Fruit fly (Drosophila melanogaster): ENCODE data around the gene cpo.

Gene cpo

dm6 chr3R:17949362-17950121 lies 29.9 kb downstream of the cpo start (continued):
- TF ChIP-seq Atf-2 (GFP tag; optimal IDR thresholded peaks at IDR 0.05) (no peak), pho (GFP tag; optimal IDR thresholded peaks at IDR 0.05) (no peak), slp2 (GFP tag; optimal IDR thresholded peaks at IDR 0.05) (peak; percentile 38), H15 (GFP tag; IDR thresholded peaks at IDR 0.05) (peak; percentile 69; the same call in 1 of the 3 replicates), CG2116 (GFP tag; optimal IDR thresholded peaks at IDR 0.05) (no peak), CG18476 (GFP tag; optimal IDR thresholded peaks at IDR 0.05) (peak; percentile 48), Hr3 (GFP tag; optimal IDR thresholded peaks at IDR 0.05) (peak; percentile 71), CG12744 (GFP tag; optimal IDR thresholded peaks at IDR 0.05) (no peak), jumu (GFP tag; optimal IDR thresholded peaks at IDR 0.05) (peak; percentile 58), CG7357 (GFP tag; IDR thresholded peaks at IDR 0.05) (peak; percentile 71), slou (GFP tag; optimal IDR thresholded peaks at IDR 0.05) (no peak), maf-S (GFP tag; optimal IDR thresholded peaks at IDR 0.05) (no peak), btn (GFP tag; optimal IDR thresholded peaks at IDR 0.05) (peak; percentile 31), sisA (GFP tag; IDR thresholded peaks at IDR 0.05) (peak; percentile 83), CG17385 (GFP tag; optimal IDR thresholded peaks at IDR 0.05) (peak; percentile 64), shn (GFP tag; optimal IDR thresholded peaks at IDR 0.05) (peak; percentile 13), gcm2 (GFP tag; optimal IDR thresholded peaks at IDR 0.05) (no peak), esg (GFP tag; conservative IDR thresholded peaks at IDR 0.05) (peak; percentile 75), Antp (GFP tag; optimal IDR thresholded peaks at IDR 0.05) (peak; percentile 50), fu2 (GFP tag; optimal IDR thresholded peaks at IDR 0.05) (no peak), exex (tag; optimal IDR thresholded peaks at IDR 0.05) (peak; percentile 51), Dbx (GFP tag; IDR thresholded peaks at IDR 0.05) (peak; percentile 49; the same call in 1 of the 3 replicates), schlank (tag; optimal IDR thresholded peaks at IDR 0.05) (no peak), hbn (GFP tag; IDR thresholded peaks at IDR 0.05; ENCODE audit: partially characterized antibody) (no peak), CG12071 (GFP tag; optimal IDR thresholded peaks at IDR 0.05) (no peak), CG2875 (GFP tag; optimal IDR thresholded peaks at IDR 0.05) (peak; percentile 61), CG17612 (GFP tag; IDR thresholded peaks at IDR 0.05) (no peak; the same call in 1 of the 2 replicates), CG4360 (GFP tag; IDR thresholded peaks at IDR 0.05) (no peak), trh (GFP tag; optimal IDR thresholded peaks at IDR 0.05) (peak; percentile 12), chif (GFP tag; optimal IDR thresholded peaks at IDR 0.05) (peak; percentile 31 to 55), Mad (GFP tag; optimal IDR thresholded peaks at IDR 0.05) (peak; percentile 47), Jarid2 (GFP tag; optimal IDR thresholded peaks at IDR 0.05) (peak; percentile 15), pfk (GFP tag; optimal IDR thresholded peaks at IDR 0.05) (no peak), CG7839 (tag; optimal IDR thresholded peaks at IDR 0.05) (peak; percentile 86), CG4854 (GFP tag; optimal IDR thresholded peaks at IDR 0.05) (peak; percentile 27), wdn (GFP tag; IDR thresholded peaks at IDR 0.05) (no peak; the same call in 1 of the 2 replicates), CG13296 (GFP tag; optimal IDR thresholded peaks at IDR 0.05) (peak; percentile 25), ems (GFP tag; optimal IDR thresholded peaks at IDR 0.05) (peak; percentile 62), peb (GFP tag; IDR thresholded peaks at IDR 0.05) (no peak), CG10565 (GFP tag; optimal IDR thresholded peaks at IDR 0.05) (no peak), CG2712 (tag; optimal IDR thresholded peaks at IDR 0.05) (peak; percentile 87), Rx (GFP tag; IDR thresholded peaks at IDR 0.05) (peak; percentile 56), CG14860 (GFP tag; IDR thresholded peaks at IDR 0.05; ENCODE audit: partially characterized antibody) (no peak), sob (GFP tag; IDR thresholded peaks at IDR 0.05) (peak; percentile 52; the same call in 1 of the 2 replicates), cad (GFP tag; optimal IDR thresholded peaks at IDR 0.05) (no peak), CG15696 (tag; optimal IDR thresholded peaks at IDR 0.05) (peak; percentile 40), CG12155 (GFP tag; optimal IDR thresholded peaks at IDR 0.05) (peak; percentile 41), stwl (tag; optimal IDR thresholded peaks at IDR 0.05) (no peak), CG8944 (GFP tag; optimal IDR thresholded peaks at IDR 0.05) (peak; percentile 39), Hmx (GFP tag; optimal IDR thresholded peaks at IDR 0.05) (no peak)

Measured in whole organism, embryonic.